Worm (Caenorhabditis elegans): ENCODE data around the gene B0252.1.

DNA sequence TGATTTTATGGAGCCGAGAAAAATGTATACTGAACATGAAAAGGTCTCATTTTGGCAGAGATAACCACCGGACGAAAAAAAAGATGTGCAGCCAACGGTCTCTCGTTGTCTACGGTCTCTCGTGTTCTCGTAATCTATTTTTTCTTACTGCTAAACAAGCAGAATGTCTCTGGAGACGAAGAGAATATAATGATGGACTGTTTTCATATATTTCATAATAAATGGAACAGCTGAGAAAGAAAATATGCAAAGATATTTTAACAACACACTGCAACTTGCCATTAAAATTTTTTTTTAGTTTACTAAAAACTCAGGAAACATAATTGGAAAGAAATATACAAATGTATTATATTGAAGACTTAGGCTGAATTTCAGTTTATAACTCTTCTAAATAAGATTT lies 10.6 kb downstream of the B0252.1 start:
- TF ChIP-seq egl-27 (tag; optimal IDR thresholded peaks at IDR 0.05) (no peak), R02D3.7 (tag; optimal IDR thresholded peaks at IDR 0.05) (no peak), mbf-1 (tag; optimal IDR thresholded peaks at IDR 0.05) (no peak), nhr-11 (tag; optimal IDR thresholded peaks at IDR 0.05) (no peak), ZK546.5 (tag; optimal IDR thresholded peaks at IDR 0.05) (no peak), nhr-237 (tag; optimal IDR thresholded peaks at IDR 0.05) (no peak), elt-1 (tag; optimal IDR thresholded peaks at IDR 0.05) (no peak), ceh-16 (tag; optimal IDR thresholded peaks at IDR 0.05) (no peak), unc-62 (GFP tag; optimal IDR thresholded peaks at IDR 0.05) (no peak), gmeb-1 (tag; optimal IDR thresholded peaks at IDR 0.05) (no peak), nhr-12 (tag; optimal IDR thresholded peaks at IDR 0.05) (no peak), ama-1 (optimal IDR thresholded peaks at IDR 0.05) (no peak), nhr-77 (tag; optimal IDR thresholded peaks at IDR 0.05) (no peak), ceh-82 (tag; optimal IDR thresholded peaks at IDR 0.05) (no peak)
